Fruit fly (Drosophila melanogaster): ENCODE data around the gene up.

up gene

DNA sequence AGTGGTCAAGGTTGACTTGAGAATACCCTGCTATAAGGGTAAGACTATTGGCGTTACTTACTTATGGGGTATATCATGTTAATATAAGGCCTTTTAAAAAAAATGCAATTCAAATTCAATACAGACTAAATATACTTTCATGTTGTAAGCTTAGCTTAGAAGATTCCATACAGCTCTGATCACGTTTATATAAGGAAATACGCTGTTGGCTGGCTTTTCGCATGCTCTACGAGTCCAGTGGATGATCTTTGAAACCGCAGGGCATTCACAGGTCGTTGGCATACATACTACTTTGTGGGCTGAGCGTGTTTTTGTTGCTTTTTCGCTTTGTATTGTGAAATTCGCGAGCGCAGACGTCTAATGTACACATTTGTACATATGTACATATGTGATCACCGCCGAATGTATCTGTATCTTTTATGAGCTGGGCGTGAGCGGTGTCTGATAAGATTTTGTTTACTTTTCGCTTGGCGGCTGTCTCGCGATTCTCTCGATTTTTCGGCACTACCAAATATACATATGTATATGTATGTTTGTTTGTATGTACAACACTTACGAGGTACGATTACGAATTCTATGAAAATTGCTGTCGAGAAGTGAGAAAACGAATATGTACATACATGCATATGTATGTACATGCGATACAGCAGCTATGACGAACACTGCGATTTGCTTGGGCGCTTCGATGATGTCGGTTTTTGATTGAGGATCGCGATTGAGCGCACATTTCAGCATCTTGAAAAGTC lies 32.0 kb upstream of the up start (continued):
- TF ChIP-seq insv (GFP tag; optimal IDR thresholded peaks at IDR 0.05) (peak in 1 of 2 experiments; percentile 49), CG11723 (GFP tag; optimal IDR thresholded peaks at IDR 0.05) (no peak), chif (GFP tag; optimal IDR thresholded peaks at IDR 0.05) (peak in 1 of 2 experiments; percentile 14), CG2129 (GFP tag; IDR thresholded peaks at IDR 0.05; ENCODE audit: partially characterized antibody) (no peak), Hr39 (optimal IDR thresholded peaks at IDR 0.05) (no peak), Neu2 (GFP tag; optimal IDR thresholded peaks at IDR 0.05; ENCODE audit: borderline replicate concordance) (no peak), sd (tag; optimal IDR thresholded peaks at IDR 0.05) (peak; percentile 42), tio (GFP tag; optimal IDR thresholded peaks at IDR 0.05) (no peak), CG15479 (GFP tag; optimal IDR thresholded peaks at IDR 0.05) (peak; percentile 94), pho (GFP tag; optimal IDR thresholded peaks at IDR 0.05) (peak; percentile 65), Poxn (GFP tag; IDR thresholded peaks at IDR 0.05) (no peak), Rfx (GFP tag; IDR thresholded peaks at IDR 0.05) (peak; percentile 59; the same call in 1 of the 2 replicates), E2f2 (GFP tag; IDR thresholded peaks at IDR 0.05) (peak; percentile 33; the same call in 1 of the 2 replicates), ssp (GFP tag; IDR thresholded peaks at IDR 0.05) (no peak), dati (GFP tag; IDR thresholded peaks at IDR 0.05) (no peak), CG10147 (GFP tag; optimal IDR thresholded peaks at IDR 0.05) (peak; percentile 61), CG12071 (GFP tag; optimal IDR thresholded peaks at IDR 0.05) (peak; percentile 66), phol (tag; optimal IDR thresholded peaks at IDR 0.05) (no peak), Abd-B (GFP tag; optimal IDR thresholded peaks at IDR 0.05) (no peak), Ada2b (GFP tag; IDR thresholded peaks at IDR 0.05) (no peak), wor (GFP tag; IDR thresholded peaks at IDR 0.05) (no peak), eve (GFP tag; optimal IDR thresholded peaks at IDR 0.05) (no peak), Usf (GFP tag; optimal IDR thresholded peaks at IDR 0.05) (peak; percentile 30), ab (GFP tag; optimal IDR thresholded peaks at IDR 0.05) (no peak), CG12104 (GFP tag; optimal IDR thresholded peaks at IDR 0.05) (peak; percentile 52), CG43689 (GFP tag; IDR thresholded peaks at IDR 0.05) (0 out of 2 replicates have a peak, but pooled peaks have one; percentile 26), bsh (GFP tag; optimal IDR thresholded peaks at IDR 0.05) (no peak), gro (GFP tag; optimal IDR thresholded peaks at IDR 0.05) (peak; percentile 74), ftz-f1 (GFP tag; optimal IDR thresholded peaks at IDR 0.05) (peak; percentile 55), CG15514 (GFP tag; optimal IDR thresholded peaks at IDR 0.05) (peak; percentile 55), run (tag; optimal IDR thresholded peaks at IDR 0.05) (no peak), CG18011 (GFP tag; optimal IDR thresholded peaks at IDR 0.05) (no peak), Blimp-1 (GFP tag; optimal IDR thresholded peaks at IDR 0.05) (no peak), CG9727 (GFP tag; optimal IDR thresholded peaks at IDR 0.05) (peak; percentile 49), CG2678 (tag; optimal IDR thresholded peaks at IDR 0.05) (peak; percentile 68), Awh (GFP tag; IDR thresholded peaks at IDR 0.05) (peak; percentile 61; the same call in 1 of the 2 replicates), NFAT (GFP tag; IDR thresholded peaks at IDR 0.05) (peak; percentile 75), tgo (GFP tag; IDR thresholded peaks at IDR 0.05) (no peak), chm (GFP tag; IDR thresholded peaks at IDR 0.05) (no peak), dmrt99B (tag; optimal IDR thresholded peaks at IDR 0.05) (peak; percentile 33), CG15696 (tag; optimal IDR thresholded peaks at IDR 0.05) (peak; percentile 46), pita (GFP tag; optimal IDR thresholded peaks at IDR 0.05) (no peak), seq (GFP tag; IDR thresholded peaks at IDR 0.05) (no peak; the same call in 1 of the 2 replicates), nerfin-2 (GFP tag; IDR thresholded peaks at IDR 0.05; ENCODE audit: partially characterized antibody) (no peak), sens (GFP tag) (peak; percentile 81), CG7987 (GFP tag; optimal IDR thresholded peaks at IDR 0.05) (peak; percentile 63), Max (GFP tag; optimal IDR thresholded peaks at IDR 0.05) (peak; percentile 10), zen (tag; optimal IDR thresholded peaks at IDR 0.05) (no peak), CG3163 (GFP tag; optimal IDR thresholded peaks at IDR 0.05) (no peak)
